Worm (Caenorhabditis elegans): ENCODE results near the gene ruvb-1.

ce11 chrV:10018291-10018690, 37.7 kb upstream of the ruvb-1 start:
- TF ChIP-seq pros-1 (tag; optimal IDR thresholded peaks at IDR 0.05), result no peak
- no peak for TF ChIP-seq pha-4 (tag; optimal IDR thresholded peaks at IDR 0.05)
- no peak for TF ChIP-seq Y22D7AL.16 (tag; optimal IDR thresholded peaks at IDR 0.05)
